Fruit fly (Drosophila melanogaster): Measurements from ENCODE around the gene CG5116.

CG5116 gene

dm6 chr3R:25482463-25483173 is at the start of gene CG5116, which contains the start of the genes XNP and CG42488 (continued):
- TF ChIP-seq CG8944 (GFP tag; optimal IDR thresholded peaks at IDR 0.05) (no peak), crc (GFP tag; optimal IDR thresholded peaks at IDR 0.05) (no peak), YL-1 (GFP tag; optimal IDR thresholded peaks at IDR 0.05) (peak; percentile 88), CG17568 (GFP tag; optimal IDR thresholded peaks at IDR 0.05) (no peak), CG7372 (GFP tag; IDR thresholded peaks at IDR 0.05) (peak; percentile 43), sug (tag; optimal IDR thresholded peaks at IDR 0.05) (peak; percentile 75), ap (GFP tag; IDR thresholded peaks at IDR 0.05) (no peak), CG4617 (GFP tag; optimal IDR thresholded peaks at IDR 0.05; ENCODE audit: borderline replicate concordance) (peak; percentile 48), Sry-β (GFP tag; optimal IDR thresholded peaks at IDR 0.05) (peak; percentile 34), maf-S (GFP tag; optimal IDR thresholded peaks at IDR 0.05) (no peak), CG15601 (tag; optimal IDR thresholded peaks at IDR 0.05) (no peak), CG12391 (tag; optimal IDR thresholded peaks at IDR 0.05) (peak; percentile 68), gt (GFP tag; IDR thresholded peaks at IDR 0.05) (no peak), Ets65A (GFP tag) (peak; percentile 93), gsb-n (tag; optimal IDR thresholded peaks at IDR 0.05) (peak; percentile 44), CG5245 (GFP tag; optimal IDR thresholded peaks at IDR 0.05) (no peak), CHES-1-like (GFP tag; optimal IDR thresholded peaks at IDR 0.05) (peak; percentile 65), CG11085 (GFP tag; IDR thresholded peaks at IDR 0.05) (no peak), Dref (GFP tag; IDR thresholded peaks at IDR 0.05) (peak; percentile 79), sc (optimal IDR thresholded peaks at IDR 0.05) (no peak), sc (GFP tag; optimal IDR thresholded peaks at IDR 0.05) (no peak), CG17912 (GFP tag; optimal IDR thresholded peaks at IDR 0.05) (no peak), ase (GFP tag; IDR thresholded peaks at IDR 0.05) (no peak), CG8089 (GFP tag; optimal IDR thresholded peaks at IDR 0.05) (no peak), NC2β (GFP tag; optimal IDR thresholded peaks at IDR 0.05) (no peak), Xrp1 (GFP tag; IDR thresholded peaks at IDR 0.05) (peak; percentile 40; the same call in 1 of the 2 replicates), hbn (GFP tag; IDR thresholded peaks at IDR 0.05; ENCODE audit: partially characterized antibody) (peak; percentile 98), ac (GFP tag; optimal IDR thresholded peaks at IDR 0.05) (no peak), zen (tag; optimal IDR thresholded peaks at IDR 0.05) (peak; percentile 70), sisA (GFP tag; IDR thresholded peaks at IDR 0.05) (peak; percentile 34; the same call in 1 of the 2 replicates), Hsf (GFP tag; optimal IDR thresholded peaks at IDR 0.05) (peak; percentile 56), tup (GFP tag; optimal IDR thresholded peaks at IDR 0.05) (peak; percentile 19), ind (GFP tag; optimal IDR thresholded peaks at IDR 0.05) (peak; percentile 58), CG18262 (tag; optimal IDR thresholded peaks at IDR 0.05) (no peak), tap (tag; optimal IDR thresholded peaks at IDR 0.05) (no peak), B-H2 (GFP tag; optimal IDR thresholded peaks at IDR 0.05) (peak; percentile 70), Aef1 (GFP tag; IDR thresholded peaks at IDR 0.05) (peak; percentile 40; the same call in 1 of the 3 replicates), pho (GFP tag; optimal IDR thresholded peaks at IDR 0.05) (peak; percentile 36), D19B (GFP tag; optimal IDR thresholded peaks at IDR 0.05) (no peak), Tbp (GFP tag; optimal IDR thresholded peaks at IDR 0.05) (no peak), CG43689 (GFP tag; IDR thresholded peaks at IDR 0.05) (no peak), Pdp1 (GFP tag; optimal IDR thresholded peaks at IDR 0.05) (peak in 1 of 2 experiments; percentile 43), CG8765 (GFP tag; IDR thresholded peaks at IDR 0.05) (no peak; the same call in 1 of the 2 replicates), CG10654 (GFP tag; optimal IDR thresholded peaks at IDR 0.05) (peak; percentile 44), Trl (optimal IDR thresholded peaks at IDR 0.05) (peak in 1 of 2 experiments; percentile 54), Trl (GFP tag; optimal IDR thresholded peaks at IDR 0.05) (no peak), CG17186 (GFP tag; optimal IDR thresholded peaks at IDR 0.05) (peak; percentile 87), CG12299 (tag; optimal IDR thresholded peaks at IDR 0.05) (no peak), BtbVII (GFP tag; optimal IDR thresholded peaks at IDR 0.05) (peak; percentile 3), C15 (GFP tag; IDR thresholded peaks at IDR 0.05) (no peak), Sin3A (optimal IDR thresholded peaks at IDR 0.05) (peak; percentile 95), insv (GFP tag; optimal IDR thresholded peaks at IDR 0.05) (peak in 1 of 2 experiments; percentile 63)

Data from whole organism, embryonic.